Fruit fly (Drosophila melanogaster): ENCODE measurements around the gene ND-51.

Gene ND-51

DNA sequence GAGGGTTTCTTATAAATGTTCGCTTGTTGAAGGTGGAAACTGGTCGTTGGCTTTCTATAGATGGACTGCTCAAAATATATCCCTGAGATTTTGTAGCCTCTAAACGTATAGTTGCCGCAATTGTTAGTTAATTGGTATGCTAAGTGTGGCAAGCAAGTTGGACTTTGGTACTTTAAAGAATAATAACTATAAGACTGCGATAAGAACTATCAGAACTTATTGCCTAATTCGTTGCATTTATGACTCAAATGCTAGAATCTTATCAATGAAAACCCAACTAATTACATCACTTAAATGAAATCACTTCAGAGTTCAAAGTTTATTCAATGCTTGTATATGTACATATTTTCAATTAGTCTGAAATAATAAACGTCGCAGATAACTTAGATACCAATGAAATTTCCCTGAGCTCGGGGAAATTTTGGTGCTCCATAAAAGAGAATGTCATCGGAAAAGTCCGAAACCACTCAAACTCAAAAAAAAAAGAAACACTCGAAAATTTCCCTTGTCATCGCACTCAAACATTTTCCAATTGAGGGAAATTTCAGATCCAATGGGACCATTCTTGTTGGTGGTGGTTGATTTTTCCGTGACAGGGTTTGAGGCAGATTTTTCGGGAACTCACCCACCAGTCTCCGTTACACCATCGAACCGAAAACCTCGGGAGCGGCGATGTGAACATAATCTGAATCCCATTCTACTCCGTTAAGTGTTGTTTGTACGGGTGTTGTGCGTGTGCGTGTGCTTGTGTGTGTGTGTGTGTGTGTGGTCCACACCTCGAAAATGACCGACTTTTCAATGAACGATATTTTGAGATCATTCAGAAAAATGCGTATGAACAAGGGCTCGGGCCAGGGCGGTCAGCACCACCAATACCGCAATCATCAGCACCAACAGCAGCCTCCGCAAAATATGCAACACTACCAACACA is 28.5 kb upstream of the ND-51 start, which contains the start of gene CG45075 (continued):
- no peak for TF ChIP-seq tin (GFP tag; optimal IDR thresholded peaks at IDR 0.05)
- no peak for TF ChIP-seq twi (tag; optimal IDR thresholded peaks at IDR 0.05)
- peak; percentile 36 for TF ChIP-seq gsb-n (tag; optimal IDR thresholded peaks at IDR 0.05)
- no peak for TF ChIP-seq CG8089 (GFP tag; optimal IDR thresholded peaks at IDR 0.05)
- no peak for TF ChIP-seq CG10543 (GFP tag; optimal IDR thresholded peaks at IDR 0.05)
- TF ChIP-seq Dfd (GFP tag; optimal IDR thresholded peaks at IDR 0.05), result no peak
- no peak for TF ChIP-seq CG31365 (tag; optimal IDR thresholded peaks at IDR 0.05)
- TF ChIP-seq Ssrp (tag; optimal IDR thresholded peaks at IDR 0.05), result no peak
- no peak for TF ChIP-seq CG12299 (tag; optimal IDR thresholded peaks at IDR 0.05)
- TF ChIP-seq Hr3 (GFP tag; optimal IDR thresholded peaks at IDR 0.05), result no peak
- peak; percentile 76 for TF ChIP-seq cg (GFP tag; optimal IDR thresholded peaks at IDR 0.05)
- peak in 1 of 3 experiments; percentile 27 for TF ChIP-seq Stat92E (GFP tag; optimal IDR thresholded peaks at IDR 0.05)
- TF ChIP-seq dmrt99B (tag; optimal IDR thresholded peaks at IDR 0.05), result peak; percentile 10
- TF ChIP-seq CG10209 (GFP tag; optimal IDR thresholded peaks at IDR 0.05), result no peak
- TF ChIP-seq crc (GFP tag; optimal IDR thresholded peaks at IDR 0.05), result no peak
- no peak for TF ChIP-seq trem (tag; optimal IDR thresholded peaks at IDR 0.05)
- TF ChIP-seq Oaz (GFP tag; IDR thresholded peaks at IDR 0.05), result no peak
- no peak for TF ChIP-seq CG12769 (tag; optimal IDR thresholded peaks at IDR 0.05)
- TF ChIP-seq CG14710 (tag; optimal IDR thresholded peaks at IDR 0.05), result peak; percentile 0
- peak; percentile 20 for TF ChIP-seq Blimp-1 (GFP tag; optimal IDR thresholded peaks at IDR 0.05)
- no peak for TF ChIP-seq CG3838 (GFP tag; optimal IDR thresholded peaks at IDR 0.05)
- peak; percentile 30 for TF ChIP-seq CG15601 (tag; optimal IDR thresholded peaks at IDR 0.05)
- no peak for TF ChIP-seq CG5245 (GFP tag; optimal IDR thresholded peaks at IDR 0.05)
- TF ChIP-seq sqz (GFP tag; optimal IDR thresholded peaks at IDR 0.05), result peak; percentile 61
- TF ChIP-seq sim (GFP tag; IDR thresholded peaks at IDR 0.05), result no peak
- no peak for TF ChIP-seq Atf-2 (GFP tag; optimal IDR thresholded peaks at IDR 0.05)
- no peak for TF ChIP-seq Dip3 (GFP tag; optimal IDR thresholded peaks at IDR 0.05)
- TF ChIP-seq GATAe (GFP tag; conservative IDR thresholded peaks at IDR 0.05), result no peak
- TF ChIP-seq CG7745 (tag; optimal IDR thresholded peaks at IDR 0.05), result peak; percentile 32

dm6 chr2L:6090365-6090764 is 27.8 kb upstream of the ND-51 start:
- TF ChIP-seq Med (GFP tag), result peak; percentile 67
- no peak for TF ChIP-seq NC2β (GFP tag; optimal IDR thresholded peaks at IDR 0.05)
- peak; percentile 87 for TF ChIP-seq kni (GFP tag; optimal IDR thresholded peaks at IDR 0.05)
- TF ChIP-seq crol (GFP tag; IDR thresholded peaks at IDR 0.05), result peak; percentile 79
- 0 out of 2 replicates have a peak, but pooled peaks have one; percentile 8 for TF ChIP-seq nerfin-2 (GFP tag; IDR thresholded peaks at IDR 0.05; ENCODE audit: partially characterized antibody)
- no peak for TF ChIP-seq CG16779 (GFP tag; IDR thresholded peaks at IDR 0.05)
- TF ChIP-seq Deaf1 (tag; optimal IDR thresholded peaks at IDR 0.05), result peak; percentile 84
- TF ChIP-seq pzg (GFP tag; optimal IDR thresholded peaks at IDR 0.05), result no peak
- TF ChIP-seq mirr (GFP tag; optimal IDR thresholded peaks at IDR 0.05), result peak; percentile 64
- peak in 1 of 2 experiments; percentile 7 for TF ChIP-seq Trl (optimal IDR thresholded peaks at IDR 0.05)
- no peak for TF ChIP-seq Trl (GFP tag; optimal IDR thresholded peaks at IDR 0.05)
- peak; percentile 92 for TF ChIP-seq z (GFP tag; IDR thresholded peaks at IDR 0.05)
- TF ChIP-seq chn (GFP tag; optimal IDR thresholded peaks at IDR 0.05), result no peak
- TF ChIP-seq CG8924 (tag; optimal IDR thresholded peaks at IDR 0.05), result peak; percentile 5
- TF ChIP-seq onecut (GFP tag; IDR thresholded peaks at IDR 0.05), result 0 out of 2 replicates have a peak, but pooled peaks have one; percentile 2
- no peak for TF ChIP-seq odd (GFP tag; optimal IDR thresholded peaks at IDR 0.05)
- peak; percentile 19; the same call in 1 of the 2 replicates for TF ChIP-seq vvl (GFP tag; IDR thresholded peaks at IDR 0.05)
- peak; percentile 26 for TF ChIP-seq CG2678 (tag; optimal IDR thresholded peaks at IDR 0.05)
- TF ChIP-seq sd (tag; optimal IDR thresholded peaks at IDR 0.05), result peak; percentile 81
- peak; percentile 92 for TF ChIP-seq CG12769 (tag; optimal IDR thresholded peaks at IDR 0.05)
- peak; percentile 60 for TF ChIP-seq sug (tag; optimal IDR thresholded peaks at IDR 0.05)
- peak; percentile 75 for TF ChIP-seq abd-A (tag; optimal IDR thresholded peaks at IDR 0.05)
